Fruit fly (Drosophila melanogaster) whole organism, embryonic: Measurements from ENCODE around the gene Rai1.

Experiments
- CG10366 ChIP-seq: fragments of 200-800 bp; sonication (Bioruptor generic); IDR thresholded peaks from 2 replicates; pipeline ENCODE4 v1.3.6; 2022; ENCODE audit warnings: missing biosample characterization, missing genetic modification characterization
- CG11456 ChIP-seq: fragments of 200-800 bp; sonication (Bioruptor generic); IDR thresholded peaks from 3 replicates; pipeline ENCODE4 v1.3.6; 2022; ENCODE audit warnings: missing biosample characterization, missing genetic modification characterization
- CG11504 ChIP-seq: fragments of 200-800 bp; sonication (Bioruptor generic); optimal IDR thresholded peaks from 3 replicates; lab custom pipeline; 2019; ENCODE audit warnings: missing biosample characterization, mild to moderate bottlenecking, missing genetic modification characterization, moderate library complexity
- CG13123 ChIP-seq: fragments of 200-800 bp; sonication (Bioruptor generic); optimal IDR thresholded peaks from 2 replicates; lab custom pipeline; 2016; ENCODE audit warnings: missing biosample characterization, missing genetic modification characterization
- CG14667 ChIP-seq: fragments of 200-800 bp; sonication (Bioruptor generic); IDR thresholded peaks from 2 replicates; pipeline ENCODE4 v1.3.6; 2022; ENCODE audit warnings: missing biosample characterization, missing genetic modification characterization
- CG14965 ChIP-seq: fragments of 200-800 bp; sonication (Bioruptor generic); optimal IDR thresholded peaks from 2 replicates; lab custom pipeline; 2016; ENCODE audit warnings: missing biosample characterization, missing genetic modification characterization, borderline replicate concordance
- CG17359 ChIP-seq: fragments of 200-800 bp; sonication (Bioruptor generic); optimal IDR thresholded peaks from 3 replicates; lab custom pipeline; 2018; ENCODE audit warnings: missing biosample characterization, mild to moderate bottlenecking, missing genetic modification characterization, moderate library complexity
- CG18011 ChIP-seq: fragments of 200-800 bp; sonication (Bioruptor generic); optimal IDR thresholded peaks from 2 replicates; lab custom pipeline; 2017; ENCODE audit warnings: missing biosample characterization, missing genetic modification characterization, mild to moderate bottlenecking, moderate library complexity, missing genotype
- CG2875 ChIP-seq: fragments of 200-800 bp; sonication (Bioruptor generic); optimal IDR thresholded peaks from 2 replicates; lab custom pipeline; 2017; ENCODE audit warnings: missing biosample characterization, mild to moderate bottlenecking, missing genetic modification characterization, missing genetic modification reagents
- CG30020 ChIP-seq: fragments of 200-800 bp; optimal IDR thresholded peaks from 2 replicates; lab custom pipeline; 2019; ENCODE audit warnings: missing biosample characterization, mild to moderate bottlenecking, missing genetic modification characterization, moderate library complexity
- CG30403 ChIP-seq: fragments of 200-800 bp; sonication (Bioruptor generic); optimal IDR thresholded peaks from 3 replicates; lab custom pipeline; 2016; ENCODE audit warnings: missing biosample characterization, missing genetic modification characterization
- CG31441 ChIP-seq: fragments of 200-800 bp; sonication (Bioruptor generic); IDR thresholded peaks from 2 replicates; pipeline ENCODE4 v1.3.6; 2022; ENCODE audit warnings: missing biosample characterization, missing genetic modification characterization
- CG33557 ChIP-seq: fragments of 200-800 bp; sonication (Bioruptor generic); optimal IDR thresholded peaks from 2 replicates; lab custom pipeline; 2019; ENCODE audit warnings: missing biosample characterization, mild to moderate bottlenecking, missing genetic modification characterization, moderate library complexity
- CG4360 ChIP-seq: fragments of 200-800 bp; sonication (Bioruptor generic); IDR thresholded peaks from 2 replicates; pipeline ENCODE4 v1.3.6; 2022; ENCODE audit warnings: missing biosample characterization, missing genetic modification characterization
- CG4424 ChIP-seq: fragments of 200-800 bp; sonication (Bioruptor generic); optimal IDR thresholded peaks from 3 replicates; lab custom pipeline; 2016; ENCODE audit warnings: missing biosample characterization, missing genetic modification characterization
- CG7786 ChIP-seq: fragments of 200-800 bp; sonication (Bioruptor generic); optimal IDR thresholded peaks from 2 replicates; lab custom pipeline; 2016; ENCODE audit warnings: missing biosample characterization, missing genetic modification characterization
- CG8290 ChIP-seq, 3 experiments: fragments of 200-800 bp; sonication (Bioruptor generic); optimal IDR thresholded peaks; 2 replicates each; lab custom pipeline; 2016 to 2019; ENCODE audit warnings: missing biosample characterization in 3 of 3, missing genetic modification characterization in 3 of 3, mild to moderate bottlenecking in 2 of 3, moderate library complexity in 1 of 3
- Dip3 ChIP-seq: fragments of 200-800 bp; sonication (Bioruptor generic); optimal IDR thresholded peaks from 3 replicates; lab custom pipeline; 2016; ENCODE audit warnings: missing biosample characterization, missing genetic modification characterization
- Fer1 ChIP-seq: fragments of 200-800 bp; sonication (Bioruptor generic); optimal IDR thresholded peaks from 2 replicates; lab custom pipeline; 2017; ENCODE audit warnings: missing biosample characterization, mild to moderate bottlenecking, missing genetic modification characterization
- HLH3B ChIP-seq: fragments of 200-800 bp; sonication (Bioruptor generic); IDR thresholded peaks from 2 replicates; pipeline ENCODE4 v1.3.6; 2022; ENCODE audit warnings: missing biosample characterization, missing genetic modification characterization
- Hr78 ChIP-seq, 2 experiments: fragments of 200-800 bp in 1 of 2; fragments of >200 bp in 1 of 2; sonication (Bioruptor generic) in 1 of 2; optimal IDR thresholded peaks; 2 replicates each; lab custom pipeline; 2017 to 2019; ENCODE audit warnings: missing biosample characterization in 2 of 2, missing genetic modification characterization in 2 of 2, mild to moderate bottlenecking in 1 of 2, moderate library complexity in 1 of 2
- Sox100B ChIP-seq: fragments of 200-800 bp; sonication (Bioruptor generic); optimal IDR thresholded peaks from 3 replicates; lab custom pipeline; 2018; ENCODE audit warnings: missing biosample characterization, mild to moderate bottlenecking, missing genetic modification characterization
- Spps ChIP-seq: fragments of 200-800 bp; sonication (Bioruptor generic); optimal IDR thresholded peaks from 2 replicates; lab custom pipeline; 2018; ENCODE audit warnings: missing biosample characterization, mild to moderate bottlenecking, missing genetic modification characterization
- ash1 ChIP-seq: fragments of 200-800 bp; sonication (Bioruptor generic); optimal IDR thresholded peaks from 2 replicates; lab custom pipeline; 2018; ENCODE audit warnings: missing biosample characterization, mild to moderate bottlenecking, missing genetic modification characterization
- cad ChIP-seq: fragments of >200 bp; optimal IDR thresholded peaks from 2 replicates; lab custom pipeline; 2017; ENCODE audit warnings: missing biosample characterization, missing genetic modification characterization
- chif ChIP-seq, 2 experiments: fragments of 200-800 bp; sonication (Bioruptor generic); optimal IDR thresholded peaks; 3 replicates each; lab custom pipeline; 2016; ENCODE audit warnings: missing biosample characterization in 2 of 2, missing genetic modification characterization in 2 of 2
- crol ChIP-seq: fragments of 200-800 bp; sonication (Bioruptor generic); IDR thresholded peaks from 2 replicates; pipeline ENCODE4 v1.3.6; 2022; ENCODE audit warnings: missing biosample characterization, missing genetic modification characterization
- dpn ChIP-seq, 2 experiments: fragments of 200-800 bp; sonication (Bioruptor generic); optimal IDR thresholded peaks; 3 replicates each; lab custom pipeline; 2016; ENCODE audit warnings: missing biosample characterization in 2 of 2, missing genetic modification characterization in 2 of 2
- ewg ChIP-seq: fragments of 200-800 bp; sonication (Bioruptor generic); optimal IDR thresholded peaks from 3 replicates; lab custom pipeline; 2017; ENCODE audit warnings: mild to moderate bottlenecking, missing biosample characterization, missing genetic modification reagents, missing genetic modification characterization
- fd102C ChIP-seq: fragments of 200-800 bp; sonication (Bioruptor generic); optimal IDR thresholded peaks from 2 replicates; lab custom pipeline; 2018; ENCODE audit warnings: missing biosample characterization, mild to moderate bottlenecking, missing genetic modification characterization, moderate library complexity
- gcm ChIP-seq: fragments of 200-800 bp; sonication (Bioruptor generic); optimal IDR thresholded peaks from 2 replicates; lab custom pipeline; 2019; ENCODE audit warnings: missing biosample characterization, mild to moderate bottlenecking, missing genetic modification characterization, moderate library complexity
- gsb-n ChIP-seq: fragments of 200-800 bp; sonication (Bioruptor generic); optimal IDR thresholded peaks from 3 replicates; lab custom pipeline; 2018; ENCODE audit warnings: missing biosample characterization, mild to moderate bottlenecking, missing genetic modification characterization
- gt ChIP-seq: fragments of 200-800 bp; sonication (Bioruptor generic); IDR thresholded peaks from 2 replicates; pipeline ENCODE4 v1.3.6; 2022; ENCODE audit warnings: missing biosample characterization, missing genetic modification characterization
- hth ChIP-seq: fragments of >200 bp; optimal IDR thresholded peaks from 2 replicates; lab custom pipeline; 2017; ENCODE audit warnings: inconsistent platforms
- kah ChIP-seq: fragments of 200-800 bp; sonication (Bioruptor generic); optimal IDR thresholded peaks from 2 replicates; lab custom pipeline; 2018; ENCODE audit warnings: missing biosample characterization, mild to moderate bottlenecking, missing genetic modification characterization
- lbe ChIP-seq: fragments of 200-800 bp; sonication (Bioruptor generic); optimal IDR thresholded peaks from 2 replicates; lab custom pipeline; 2016; ENCODE audit warnings: missing biosample characterization, mild to moderate bottlenecking, missing genetic modification characterization
- lola ChIP-seq, 3 experiments: fragments of >200 bp in 2 of 3; fragments of 200-800 bp in 1 of 3; sonication (Bioruptor generic) in 1 of 3; optimal IDR thresholded peaks; 2 replicates each; lab custom pipeline; 2017 to 2019; ENCODE audit warnings: missing biosample characterization in 3 of 3, missing genetic modification characterization in 3 of 3, mild to moderate bottlenecking in 1 of 3, moderate library complexity in 1 of 3
- otp ChIP-seq: fragments of 200-800 bp; sonication (Bioruptor generic); IDR thresholded peaks from 3 replicates; pipeline ENCODE4, ENCODE4 v1.3.6; 2022; ENCODE audit warnings: missing biosample characterization, missing genetic modification characterization
- shn ChIP-seq: fragments of 200-800 bp; sonication (Bioruptor generic); optimal IDR thresholded peaks from 3 replicates; lab custom pipeline; 2016; ENCODE audit warnings: missing biosample characterization, missing genetic modification characterization
- sim ChIP-seq: fragments of 200-800 bp; sonication (Bioruptor generic); IDR thresholded peaks from 2 replicates; pipeline ENCODE4 v1.3.6; 2022; ENCODE audit warnings: missing biosample characterization, missing genetic modification characterization
- sima ChIP-seq: fragments of 200-800 bp; sonication (Bioruptor generic); optimal IDR thresholded peaks from 2 replicates; lab custom pipeline; 2016; ENCODE audit warnings: missing biosample characterization, missing genetic modification characterization
- sob ChIP-seq: fragments of 200-800 bp; sonication (Bioruptor generic); IDR thresholded peaks from 2 replicates; pipeline ENCODE4 v1.3.6; 2022; ENCODE audit warnings: missing biosample characterization, missing genetic modification characterization
- tup ChIP-seq: fragments of 200-800 bp; sonication (Bioruptor generic); optimal IDR thresholded peaks from 2 replicates; lab custom pipeline; 2016; ENCODE audit warnings: missing biosample characterization, mild to moderate bottlenecking, missing genetic modification characterization, moderate library complexity
- vvl ChIP-seq: fragments of 200-800 bp; sonication (Bioruptor generic); IDR thresholded peaks from 2 replicates; pipeline ENCODE4 v1.3.6; 2022; ENCODE audit warnings: missing biosample characterization, missing genetic modification characterization
- wor ChIP-seq: fragments of 200-800 bp; sonication (Bioruptor generic); IDR thresholded peaks from 2 replicates; pipeline ENCODE4 v1.3.6; 2022; ENCODE audit warnings: missing biosample characterization, missing genetic modification characterization
- zen ChIP-seq: fragments of 200-800 bp; sonication (Bioruptor generic); optimal IDR thresholded peaks from 3 replicates; lab custom pipeline; 2018; ENCODE audit warnings: missing biosample characterization, mild to moderate bottlenecking, missing genetic modification characterization, moderate library complexity
- zfh2 ChIP-seq: fragments of 200-800 bp; sonication (Bioruptor generic); optimal IDR thresholded peaks from 2 replicates; lab custom pipeline; 2016; ENCODE audit warnings: missing biosample characterization, missing genetic modification characterization

The Rai1 gene

dm6 chrX:16772882-16773827, 30.0 kb downstream of the Rai1 start (continued):
- TF ChIP-seq CG18011 (GFP tag; lab: Kevin White, UChicago) (no peak), Hr78 (GFP tag; optimal IDR thresholded peaks at IDR 0.05; lab: Kevin White, UChicago) (peak in 1 of 2 experiments; percentile 29), zen (peak; percentile 47), HLH3B (peak; percentile 56), gsb-n (tag; lab: Kevin White, UChicago) (peak; percentile 12), sim (GFP tag; lab: Robert Waterston, UW) (peak; percentile 48; the same call in 1 of the 2 replicates), CG2875 (peak; percentile 37), CG11504 (tag; lab: Kevin White, UChicago) (peak; percentile 71), tup (GFP tag; lab: Kevin White, UChicago) (peak; percentile 23), dpn (GFP tag; optimal IDR thresholded peaks at IDR 0.05; lab: Kevin White, UChicago) (peak; percentile 29 to 68), CG14965 (GFP tag; lab: Kevin White, UChicago) (no peak), Fer1 (GFP tag; lab: Kevin White, UChicago) (no peak), CG10366 (GFP tag; lab: Robert Waterston, UW) (peak; percentile 68), gt (GFP tag; lab: Robert Waterston, UW) (peak; percentile 43; the same call in 1 of the 2 replicates), CG14667 (peak; percentile 49), CG7786 (GFP tag; lab: Kevin White, UChicago) (peak; percentile 39), lbe (GFP tag; lab: Kevin White, UChicago) (no peak), ewg (GFP tag; lab: Kevin White, UChicago) (peak; percentile 1), lola (GFP tag; optimal IDR thresholded peaks at IDR 0.05; lab: Kevin White, UChicago) (peak in 1 of 3 experiments; percentile 32), CG11456 (0 out of 3 replicates have a peak, but pooled peaks have one; percentile 40), CG30020 (tag; lab: Kevin White, UChicago) (no peak), CG8290 (GFP tag; optimal IDR thresholded peaks at IDR 0.05; lab: Kevin White, UChicago) (peak; percentile 46), CG8290 (tag; optimal IDR thresholded peaks at IDR 0.05; lab: Kevin White, UChicago) (no peak), gcm (GFP tag; lab: Kevin White, UChicago) (peak; percentile 75), fd102C (GFP tag; lab: Kevin White, UChicago) (peak; percentile 12), CG4424 (GFP tag; lab: Kevin White, UChicago) (peak; percentile 72), crol (GFP tag; lab: Robert Waterston, UW) (peak; percentile 27; the same call in 1 of the 2 replicates), hth (lab: Kevin White, UChicago) (no peak), zfh2 (GFP tag; lab: Kevin White, UChicago) (no peak), CG33557 (GFP tag; lab: Kevin White, UChicago) (no peak), CG30403 (GFP tag; lab: Kevin White, UChicago) (peak; percentile 53), ash1 (GFP tag; lab: Kevin White, UChicago) (no peak), Sox100B (GFP tag; lab: Kevin White, UChicago) (peak; percentile 12), wor (GFP tag; lab: Robert Waterston, UW) (0 out of 2 replicates have a peak, but pooled peaks have one; percentile 13), CG13123 (GFP tag; lab: Kevin White, UChicago) (no peak), cad (no peak), Dip3 (GFP tag; lab: Kevin White, UChicago) (no peak), chif (GFP tag; optimal IDR thresholded peaks at IDR 0.05; lab: Kevin White, UChicago) (peak; percentile 30 to 55), sima (GFP tag; lab: Kevin White, UChicago) (peak; percentile 18), shn (no peak), CG4360 (peak; percentile 50; the same call in 1 of the 2 replicates), sob (GFP tag; lab: Robert Waterston, UW) (peak; percentile 59; the same call in 1 of the 2 replicates), kah (GFP tag; lab: Kevin White, UChicago) (no peak), Spps (tag; lab: Kevin White, UChicago) (peak; percentile 66), otp (GFP tag; lab: Robert Waterston, UW) (peak; percentile 77), vvl (GFP tag; lab: Robert Waterston, UW) (peak; percentile 82), CG17359 (peak; percentile 53), CG31441 (GFP tag; lab: Robert Waterston, UW) (peak; percentile 58)
